Fruit fly (Drosophila melanogaster) whole organism, adult: ENCODE measurements around the gene vvl.

Experiments used
- CG11617 ChIP-seq: fragments of 200-800 bp; sonication (Bioruptor generic); optimal IDR thresholded peaks from 2 replicates; lab custom pipeline; 2017; ENCODE audit warnings: mild to moderate bottlenecking, missing biosample characterization, missing genetic modification reagents, missing genetic modification characterization
- CG12768 ChIP-seq: fragments of 200-800 bp; sonication (Bioruptor generic); optimal IDR thresholded peaks from 2 replicates; lab custom pipeline; 2017; ENCODE audit warnings: missing biosample characterization, missing genetic modification characterization, mild to moderate bottlenecking, moderate library complexity, missing genetic modification reagents
- CG14711 ChIP-seq: fragments of 200-800 bp; sonication (Bioruptor generic); optimal IDR thresholded peaks from 2 replicates; lab custom pipeline; 2018; ENCODE audit warnings: missing biosample characterization, mild to moderate bottlenecking, missing genetic modification characterization, moderate library complexity
- CG1620 ChIP-seq: fragments of 200-800 bp; sonication (Bioruptor generic); optimal IDR thresholded peaks from 2 replicates; lab custom pipeline; 2016; ENCODE audit warnings: missing biosample characterization, missing genetic modification characterization
- CG33017 ChIP-seq: fragments of 200-800 bp; sonication (Bioruptor generic); optimal IDR thresholded peaks from 2 replicates; lab custom pipeline; 2018; ENCODE audit warnings: missing biosample characterization, mild to moderate bottlenecking, missing genetic modification characterization, moderate library complexity
- CG5204 ChIP-seq: fragments of 200-800 bp; sonication (Bioruptor generic); optimal IDR thresholded peaks from 2 replicates; lab custom pipeline; 2016; ENCODE audit warnings: missing biosample characterization, missing genetic modification characterization
- Crg-1 ChIP-seq: fragments of 200-800 bp; sonication (Bioruptor generic); optimal IDR thresholded peaks from 2 replicates; lab custom pipeline; 2016; ENCODE audit warnings: missing biosample characterization, missing genetic modification characterization
- Hr96 ChIP-seq: fragments of 200-800 bp; sonication (Bioruptor generic); optimal IDR thresholded peaks from 2 replicates; lab custom pipeline; 2016; ENCODE audit warnings: missing biosample characterization, missing genetic modification characterization
- cnc ChIP-seq, 2 experiments: fragments of >200 bp; optimal IDR thresholded peaks; 2 replicates each; lab custom pipeline; 2017
- ovo ChIP-seq: fragments of 200-800 bp; sonication (Bioruptor generic); optimal IDR thresholded peaks from 2 replicates; lab custom pipeline; 2016; ENCODE audit warnings: missing biosample characterization, missing genetic modification characterization

DNA sequence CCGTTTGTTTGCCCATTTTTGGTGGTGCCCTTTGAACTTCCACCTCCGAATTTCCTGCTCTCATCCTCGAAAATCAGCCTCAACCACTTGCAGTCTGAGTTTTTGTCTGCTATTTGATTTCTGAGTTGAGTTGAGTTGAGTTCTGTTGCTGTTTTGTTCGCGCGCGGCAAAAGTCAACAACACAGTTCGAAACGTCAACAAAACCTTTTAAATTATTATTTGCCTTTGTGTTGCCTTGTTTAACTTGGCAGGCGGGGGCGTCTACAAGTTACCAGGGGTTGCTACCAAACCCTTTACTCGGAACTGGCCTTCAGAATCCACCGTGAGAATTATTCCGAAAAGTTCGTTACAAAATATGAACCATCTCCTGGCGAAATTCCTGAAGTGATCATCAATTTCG lies 49.9 kb downstream of the vvl start:
- TF ChIP-seq CG12768 (GFP tag; lab: Kevin White, UChicago) = no peak
- no peak for TF ChIP-seq CG1620 (GFP tag; lab: Kevin White, UChicago)
- TF ChIP-seq Hr96 (GFP tag; lab: Kevin White, UChicago) = no peak
- no peak for TF ChIP-seq CG33017 (tag; lab: Kevin White, UChicago)
- TF ChIP-seq cnc (optimal IDR thresholded peaks at IDR 0.05; lab: Kevin White, UChicago) = no peak
- no peak for TF ChIP-seq CG5204 (GFP tag; lab: Kevin White, UChicago)
- no peak for TF ChIP-seq CG14711 (tag; lab: Kevin White, UChicago)
- no peak for TF ChIP-seq ovo
- no peak for TF ChIP-seq Crg-1 (GFP tag; lab: Kevin White, UChicago)
- no peak for TF ChIP-seq CG11617 (GFP tag; lab: Kevin White, UChicago)
